Worm (Caenorhabditis elegans) whole organism, early embryonic: ENCODE data around the gene ZK418.2.
A peak's percentile ranks its signal among the peaks of the same experiment; 100 is the strongest.

Experiments used
- B0310.2 ChIP-seq: sonication (generic microtip); optimal IDR thresholded peaks from 2 replicates; lab custom pipeline; 2016; ENCODE audit warnings: mild to moderate bottlenecking, missing genetic modification characterization, missing compliant biosample characterization
- ama-1 ChIP-seq: fragments of 150-350 bp; optimal IDR thresholded peaks from 2 replicates; lab custom pipeline; 2014
- ceh-13 ChIP-seq: fragments of 200-800 bp; sonication (Bioruptor generic); optimal IDR thresholded peaks from 2 replicates; lab custom pipeline; 2018; ENCODE audit warnings: mild to moderate bottlenecking, missing genetic modification characterization, missing compliant biosample characterization
- ceh-36 ChIP-seq: sonication (generic microtip); optimal IDR thresholded peaks from 2 replicates; lab custom pipeline; 2016; ENCODE audit warnings: missing genetic modification characterization, inconsistent platforms, missing compliant biosample characterization
- ets-7 ChIP-seq: sonication (generic microtip); optimal IDR thresholded peaks from 2 replicates; lab custom pipeline; 2016; ENCODE audit warnings: missing genotype, missing genetic modification characterization, missing compliant biosample characterization
- flt-1 ChIP-seq: fragments of 200-800 bp; sonication (Bioruptor generic); IDR thresholded peaks from 2 replicates; pipeline ENCODE4 v1.3.6; 2022; ENCODE audit warnings: missing genetic modification characterization, missing compliant biosample characterization
- hnd-1 ChIP-seq: sonication (generic microtip); optimal IDR thresholded peaks from 2 replicates; lab custom pipeline; 2016; ENCODE audit warnings: missing genetic modification characterization, missing compliant biosample characterization
- pes-1 ChIP-seq: fragments of 200-800 bp; sonication (Bioruptor generic); IDR thresholded peaks from 2 replicates; pipeline ENCODE4 v1.3.6; 2022; ENCODE audit warnings: missing genetic modification reagents, missing genetic modification characterization, missing compliant biosample characterization
- tbx-11 ChIP-seq: fragments of 200-800 bp; sonication (Bioruptor generic); IDR thresholded peaks from 2 replicates; pipeline ENCODE4 v1.3.6; 2022; ENCODE audit warnings: missing genetic modification characterization, missing compliant biosample characterization
- tra-4 ChIP-seq: sonication (generic microtip); optimal IDR thresholded peaks from 2 replicates; lab custom pipeline; 2017; ENCODE audit warnings: missing genetic modification characterization, missing compliant biosample characterization

ce11 chrIII:7142172-7142601 lies 51.0 kb downstream of the ZK418.2 start:
- TF ChIP-seq flt-1 (GFP tag; lab: Robert Waterston, UW) (no peak), ama-1 (lab: Kevin White, UChicago) (peak; percentile 90), ets-7 (tag; lab: Kevin White, UChicago) (no peak), hnd-1 (no peak), tbx-11 (GFP tag; lab: Robert Waterston, UW) (no peak), pes-1 (GFP tag; lab: Robert Waterston, UW) (peak; percentile 53; the same call in 1 of the 2 replicates), ceh-13 (GFP tag; lab: Kevin White, UChicago) (no peak), ceh-36 (tag; lab: Kevin White, UChicago) (no peak), B0310.2 (tag; lab: Kevin White, UChicago) (no peak), tra-4 (tag; lab: Kevin White, UChicago) (no peak)
